Worm (Caenorhabditis elegans) whole organism, L3 larva: Measurements from ENCODE around the gene taf-6.2.

Experiments used
- ZK546.5 ChIP-seq: sonication (generic microtip); optimal IDR thresholded peaks from 2 replicates; lab custom pipeline; 2017; ENCODE audit warnings: missing biosample characterization, missing genetic modification characterization
- fkh-2 ChIP-seq: fragments of 150-350 bp; optimal IDR thresholded peaks from 2 replicates; lab custom pipeline; 2014; ENCODE audit warnings: missing biosample characterization, missing genetic modification reagents, missing genetic modification characterization
- nhr-11 ChIP-seq: fragments of 150-350 bp; optimal IDR thresholded peaks from 2 replicates; lab custom pipeline; 2014; ENCODE audit warnings: missing biosample characterization, missing genetic modification characterization
- nhr-28 ChIP-seq: fragments of 150-350 bp; optimal IDR thresholded peaks from 2 replicates; lab custom pipeline; 2014; ENCODE audit warnings: missing biosample characterization, missing genetic modification characterization
- nhr-77 ChIP-seq: fragments of 150-350 bp; optimal IDR thresholded peaks from 2 replicates; lab custom pipeline; 2014; ENCODE audit warnings: missing biosample characterization, missing genetic modification characterization
- snpc-4 ChIP-seq: fragments of 150-350 bp; optimal IDR thresholded peaks from 2 replicates; lab custom pipeline; 2014; ENCODE audit warnings: missing biosample characterization, missing genetic modification characterization
- unc-62 ChIP-seq: fragments of 150-350 bp; sonication (generic microtip); optimal IDR thresholded peaks from 4 replicates; lab custom pipeline; 2014; ENCODE audit warnings: missing biosample characterization, missing genetic modification reagents, missing genetic modification characterization
- ztf-11 ChIP-seq: fragments of 150-350 bp; optimal IDR thresholded peaks from 2 replicates; lab custom pipeline; 2014; ENCODE audit warnings: missing biosample characterization, missing genetic modification characterization

DNA sequence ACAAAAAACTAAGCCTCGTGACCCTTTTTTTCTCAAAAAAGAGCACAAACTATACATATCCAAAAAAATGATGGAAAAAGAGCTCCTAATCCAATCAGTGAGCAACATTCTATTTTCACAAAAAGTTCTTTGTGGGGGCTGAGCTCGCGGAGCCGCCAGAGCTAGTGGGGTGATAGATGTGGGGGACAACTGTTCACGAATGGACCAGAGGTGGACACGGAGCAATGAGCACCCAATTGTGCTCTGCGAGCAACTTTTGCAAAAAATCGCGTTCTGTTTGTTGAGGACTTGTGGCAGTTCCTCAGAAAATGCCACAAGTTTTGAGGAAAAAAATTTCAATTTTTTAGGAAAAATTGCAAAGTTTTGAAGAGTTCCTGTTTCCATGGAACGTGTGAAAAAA lies 39.7 kb downstream of the taf-6.2 start:
- TF ChIP-seq ztf-11 (tag; lab: Kevin White, UChicago) = no peak
- no peak for TF ChIP-seq nhr-77 (tag; lab: Kevin White, UChicago)
- no peak for TF ChIP-seq snpc-4 (tag; lab: Kevin White, UChicago)
- no peak for TF ChIP-seq ZK546.5 (tag; lab: Kevin White, UChicago)
- TF ChIP-seq nhr-11 (tag; lab: Kevin White, UChicago) = no peak
- TF ChIP-seq nhr-28 = no peak
- TF ChIP-seq fkh-2 (tag; lab: Kevin White, UChicago) = no peak
- no peak for TF ChIP-seq unc-62 (GFP tag; lab: Kevin White, UChicago)
